Worm (Caenorhabditis elegans) whole organism, young adult: ENCODE data around the gene lrr-1.
A peak's percentile ranks its signal among the peaks of the same experiment; 100 is the strongest.

ENCODE experiments used
- B0261.1 ChIP-seq: sonication (generic microtip); optimal IDR thresholded peaks from 2 replicates; lab custom pipeline; 2016; ENCODE audit warnings: mild to moderate bottlenecking, missing genetic modification characterization, moderate library complexity, missing compliant biosample characterization
- B0336.3 ChIP-seq: fragments of 200-800 bp; sonication (Bioruptor generic); IDR thresholded peaks from 2 replicates; pipeline ENCODE4 v1.3.6; 2022; ENCODE audit warnings: missing genetic modification characterization, missing compliant biosample characterization
- D2030.7 ChIP-seq: fragments of 200-800 bp; sonication (Bioruptor generic); IDR thresholded peaks from 2 replicates; pipeline ENCODE4 v1.3.6; 2022; ENCODE audit warnings: missing genetic modification reagents, missing genetic modification characterization, missing compliant biosample characterization
- F10E7.11 ChIP-seq: sonication (generic microtip); optimal IDR thresholded peaks from 2 replicates; lab custom pipeline; 2017; ENCODE audit warnings: mild to moderate bottlenecking, missing genetic modification characterization, moderate library complexity, missing compliant biosample characterization
- F22D6.2 ChIP-seq: sonication (generic microtip); optimal IDR thresholded peaks from 2 replicates; lab custom pipeline; 2016; ENCODE audit warnings: mild to moderate bottlenecking, missing genetic modification characterization, missing compliant biosample characterization
- F33H1.4 ChIP-seq: fragments of 200-800 bp; sonication (Bioruptor generic); IDR thresholded peaks from 2 replicates; pipeline ENCODE4 v1.3.6; 2022; ENCODE audit warnings: missing genetic modification reagents, missing genetic modification characterization, missing compliant biosample characterization
- F57A8.1 ChIP-seq: fragments of 200-800 bp; sonication (Bioruptor generic); optimal IDR thresholded peaks from 2 replicates; lab custom pipeline; 2018; ENCODE audit warnings: mild to moderate bottlenecking, missing genetic modification characterization, moderate library complexity, missing compliant biosample characterization
- F57C9.4 ChIP-seq: sonication (generic microtip); optimal IDR thresholded peaks from 2 replicates; lab custom pipeline; 2017; ENCODE audit warnings: mild to moderate bottlenecking, missing genetic modification characterization, missing compliant biosample characterization
- atf-7 ChIP-seq: sonication (generic microtip); optimal IDR thresholded peaks from 2 replicates; lab custom pipeline; 2017; ENCODE audit warnings: mild to moderate bottlenecking, missing genetic modification characterization, missing compliant biosample characterization
- attf-5 ChIP-seq: fragments of 200-800 bp; sonication (Bioruptor generic); optimal IDR thresholded peaks from 2 replicates; lab custom pipeline; 2018; ENCODE audit warnings: mild to moderate bottlenecking, missing genetic modification characterization, missing compliant biosample characterization
- attf-6 ChIP-seq: fragments of 200-800 bp; sonication (Bioruptor generic); IDR thresholded peaks from 2 replicates; pipeline ENCODE4 v1.3.6; 2022; ENCODE audit warnings: missing genetic modification reagents, missing genetic modification characterization, missing compliant biosample characterization
- cebp-1 ChIP-seq, 2 experiments: fragments of 200-800 bp in 1 of 2; sonication (Bioruptor generic) in 1 of 2; sonication (generic microtip) in 1 of 2; IDR thresholded peaks in 1 of 2; optimal IDR thresholded peaks in 1 of 2; 2 replicates each; pipeline versions ENCODE4 v1.3.6 to Lab custom; 2017 to 2022; ENCODE audit warnings: missing compliant biosample characterization in 2 of 2, missing genetic modification characterization in 2 of 2, mild to moderate bottlenecking in 1 of 2, missing genetic modification reagents in 1 of 2, moderate library complexity in 1 of 2
- ceh-27 ChIP-seq: fragments of 200-800 bp; sonication (Bioruptor generic); optimal IDR thresholded peaks from 2 replicates; lab custom pipeline; 2018; ENCODE audit warnings: mild to moderate bottlenecking, missing genetic modification characterization, moderate library complexity, missing compliant biosample characterization
- ceh-40 ChIP-seq: fragments of 200-800 bp; sonication (Bioruptor generic); IDR thresholded peaks from 2 replicates; pipeline ENCODE4 v1.3.6; 2022; ENCODE audit warnings: missing genetic modification characterization, missing compliant biosample characterization
- dox-1 ChIP-seq: fragments of 200-800 bp; sonication (Bioruptor generic); IDR thresholded peaks from 2 replicates; pipeline ENCODE4 v1.3.6; 2022; ENCODE audit warnings: missing genetic modification reagents, missing genetic modification characterization, missing compliant biosample characterization
- efl-1 ChIP-seq: fragments of 150-350 bp; optimal IDR thresholded peaks from 2 replicates; lab custom pipeline; 2014; ENCODE audit warnings: missing biosample characterization, missing genetic modification reagents, missing genetic modification characterization
- egl-44 ChIP-seq: fragments of 200-800 bp; sonication (Bioruptor generic); IDR thresholded peaks from 2 replicates; pipeline ENCODE4 v1.3.6; 2022; ENCODE audit warnings: missing genetic modification reagents, missing genetic modification characterization, missing compliant biosample characterization
- egrh-3 ChIP-seq: fragments of 200-800 bp; sonication (Bioruptor generic); IDR thresholded peaks from 2 replicates; pipeline ENCODE4 v1.3.6; 2022; ENCODE audit warnings: missing genetic modification reagents, missing genetic modification characterization, missing compliant biosample characterization
- ets-4 ChIP-seq: fragments of 200-800 bp; sonication (Bioruptor generic); optimal IDR thresholded peaks from 2 replicates; lab custom pipeline; 2018; ENCODE audit warnings: mild to moderate bottlenecking, missing genetic modification characterization, missing compliant biosample characterization
- fkh-3 ChIP-seq: sonication (generic microtip); optimal IDR thresholded peaks from 2 replicates; lab custom pipeline; 2016; ENCODE audit warnings: mild to moderate bottlenecking, missing genetic modification characterization, missing compliant biosample characterization
- him-1 ChIP-seq: sonication (generic microtip); optimal IDR thresholded peaks from 2 replicates; lab custom pipeline; 2016; ENCODE audit warnings: missing genotype, missing genetic modification reagents, missing genetic modification characterization, missing compliant biosample characterization
- hsf-1 ChIP-seq: fragments of 200-800 bp; sonication (Bioruptor generic); IDR thresholded peaks from 2 replicates; pipeline ENCODE4 v1.3.6; 2022; ENCODE audit warnings: missing genetic modification reagents, missing genetic modification characterization, missing compliant biosample characterization
- lag-1 ChIP-seq: fragments of 200-800 bp; sonication (Bioruptor generic); IDR thresholded peaks from 2 replicates; pipeline ENCODE4 v1.3.6; 2022; ENCODE audit warnings: missing genetic modification reagents, missing genetic modification characterization, missing compliant biosample characterization
- lin-26 ChIP-seq: fragments of 200-800 bp; sonication (Bioruptor generic); IDR thresholded peaks from 2 replicates; pipeline ENCODE4 v1.3.6; 2022; ENCODE audit warnings: missing genetic modification reagents, missing genetic modification characterization, missing compliant biosample characterization
- lsl-1 ChIP-seq: fragments of 200-800 bp; sonication (Bioruptor generic); optimal IDR thresholded peaks from 2 replicates; lab custom pipeline; 2018; ENCODE audit warnings: mild to moderate bottlenecking, missing genetic modification characterization, moderate library complexity, missing compliant biosample characterization
- madf-6 ChIP-seq: fragments of 200-800 bp; sonication (Bioruptor generic); IDR thresholded peaks from 2 replicates; pipeline ENCODE4 v1.3.6; 2022; ENCODE audit warnings: missing genetic modification reagents, missing genetic modification characterization, missing compliant biosample characterization
- mcd-1 ChIP-seq: fragments of 200-800 bp; sonication (Bioruptor generic); IDR thresholded peaks from 2 replicates; pipeline ENCODE4 v1.3.6; 2022; ENCODE audit warnings: missing genetic modification reagents, missing genetic modification characterization, missing compliant biosample characterization
- mel-28 ChIP-seq: sonication (generic microtip); optimal IDR thresholded peaks from 2 replicates; lab custom pipeline; 2016; ENCODE audit warnings: borderline replicate concordance, mild to moderate bottlenecking, missing genetic modification characterization, missing compliant biosample characterization
- mes-4 ChIP-seq: sonication (generic microtip); optimal IDR thresholded peaks from 2 replicates; lab custom pipeline; 2016; ENCODE audit warnings: missing genotype, missing genetic modification characterization, missing compliant biosample characterization
- mxl-1 ChIP-seq: sonication (generic microtip); optimal IDR thresholded peaks from 2 replicates; lab custom pipeline; 2016; ENCODE audit warnings: missing genetic modification characterization, missing compliant biosample characterization
- nhr-80 ChIP-seq: sonication (generic microtip); optimal IDR thresholded peaks from 2 replicates; lab custom pipeline; 2016; ENCODE audit warnings: missing genetic modification characterization, missing compliant biosample characterization
- pha-4 ChIP-seq: fragments of 150-350 bp; sonication (generic microtip); optimal IDR thresholded peaks from 2 replicates; lab custom pipeline; 2014; ENCODE audit warnings: missing biosample characterization, missing genetic modification reagents, missing genetic modification characterization
- rcor-1 ChIP-seq: fragments of 200-800 bp; sonication (Bioruptor generic); IDR thresholded peaks from 2 replicates; pipeline ENCODE4 v1.3.6; 2022; ENCODE audit warnings: missing genetic modification reagents, missing genetic modification characterization, missing compliant biosample characterization
- rec-8 ChIP-seq, 2 experiments: sonication (generic microtip); optimal IDR thresholded peaks; 2 replicates each; lab custom pipeline; 2016; ENCODE audit warnings: mild to moderate bottlenecking in 2 of 2, missing genetic modification characterization in 2 of 2, missing genetic modification reagents in 2 of 2, missing genotype in 2 of 2, missing biosample characterization in 1 of 2, missing compliant biosample characterization in 1 of 2, moderate library complexity in 1 of 2
- snpc-1.1 ChIP-seq: sonication (generic microtip); optimal IDR thresholded peaks from 2 replicates; lab custom pipeline; 2017; ENCODE audit warnings: missing genetic modification characterization, mild to moderate bottlenecking, missing compliant biosample characterization, antibody characterized with exemption, moderate library complexity, missing genotype, missing genetic modification reagents; ENCODE audit not compliant: insufficient read depth
- snpc-3.4 ChIP-seq: sonication (generic microtip); optimal IDR thresholded peaks from 2 replicates; lab custom pipeline; 2017; ENCODE audit warnings: missing genetic modification characterization, mild to moderate bottlenecking, missing compliant biosample characterization, antibody characterized with exemption, moderate library complexity, missing genotype, missing genetic modification reagents
- snpc-4 ChIP-seq, 5 experiments: fragments of 150-350 bp in 1 of 5; sonication (generic microtip) in 4 of 5; optimal IDR thresholded peaks; 2 replicates each; lab custom pipeline; 2014 to 2018; ENCODE audit warnings: missing genetic modification characterization in 5 of 5, missing biosample characterization in 3 of 5, antibody characterized with exemption in 2 of 5, mild to moderate bottlenecking in 2 of 5, missing compliant biosample characterization in 2 of 5, missing genotype in 2 of 5, moderate library complexity in 2 of 5, missing genetic modification reagents in 1 of 5
- somi-1 ChIP-seq: fragments of 200-800 bp; sonication (Bioruptor generic); optimal IDR thresholded peaks from 2 replicates; lab custom pipeline; 2018; ENCODE audit warnings: mild to moderate bottlenecking, missing genetic modification characterization, missing compliant biosample characterization
- tbp1 ChIP-seq: fragments of 200-800 bp; sonication (Bioruptor generic); optimal IDR thresholded peaks from 2 replicates; lab custom pipeline; 2018; ENCODE audit warnings: mild to moderate bottlenecking, missing genetic modification characterization, missing compliant biosample characterization
- tlf-1 ChIP-seq: fragments of 200-800 bp; sonication (Bioruptor generic); optimal IDR thresholded peaks from 2 replicates; lab custom pipeline; 2018; ENCODE audit warnings: mild to moderate bottlenecking, missing genetic modification characterization, missing compliant biosample characterization
- unc-130 ChIP-seq: sonication (generic microtip); optimal IDR thresholded peaks from 2 replicates; lab custom pipeline; 2016; ENCODE audit warnings: missing genetic modification reagents, missing genetic modification characterization, missing compliant biosample characterization
- xnd-1 ChIP-seq: sonication (generic microtip); optimal IDR thresholded peaks from 2 replicates; lab custom pipeline; 2016; ENCODE audit warnings: missing genotype, missing genetic modification reagents, missing genetic modification characterization, missing compliant biosample characterization
- zim-3 ChIP-seq: sonication (generic microtip); optimal IDR thresholded peaks from 2 replicates; lab custom pipeline; 2017; ENCODE audit warnings: mild to moderate bottlenecking, missing genetic modification characterization, moderate library complexity, missing compliant biosample characterization
- ztf-18 ChIP-seq: sonication (generic microtip); optimal IDR thresholded peaks from 2 replicates; lab custom pipeline; 2016; ENCODE audit warnings: missing genotype, mild to moderate bottlenecking, missing genetic modification characterization, missing compliant biosample characterization
- ztf-22 ChIP-seq: fragments of 200-800 bp; sonication (Bioruptor generic); optimal IDR thresholded peaks from 2 replicates; lab custom pipeline; 2018; ENCODE audit warnings: mild to moderate bottlenecking, missing genetic modification characterization, moderate library complexity, missing compliant biosample characterization
- ztf-3 ChIP-seq: fragments of 200-800 bp; sonication (Bioruptor generic); optimal IDR thresholded peaks from 2 replicates; lab custom pipeline; 2018; ENCODE audit warnings: mild to moderate bottlenecking, missing genetic modification characterization, missing compliant biosample characterization

lrr-1 gene

ce11 chrII:5061794-5062368, 25.6 kb upstream of the lrr-1 start, which contains the start of gene smc-5 (continued):
- TF ChIP-seq madf-6 (GFP tag; lab: Robert Waterston, UW) (peak; percentile 89), B0261.1 (tag; lab: Kevin White, UChicago) (peak; percentile 15), hsf-1 (GFP tag; lab: Robert Waterston, UW) (no peak), ceh-40 (GFP tag; lab: Robert Waterston, UW) (no peak), D2030.7 (peak; percentile 80; the same call in 1 of the 2 replicates), ceh-27 (GFP tag; lab: Kevin White, UChicago) (peak; percentile 54), ztf-3 (GFP tag; lab: Kevin White, UChicago) (no peak), unc-130 (GFP tag; lab: Kevin White, UChicago) (peak; percentile 77), mcd-1 (GFP tag; lab: Robert Waterston, UW) (peak; percentile 91), egl-44 (GFP tag; lab: Robert Waterston, UW) (no peak), xnd-1 (tag; lab: Kevin White, UChicago) (peak; percentile 32), pha-4 (no peak), egrh-3 (GFP tag; lab: Robert Waterston, UW) (no peak; the same call in 1 of the 2 replicates), rec-8 (tag; optimal IDR thresholded peaks at IDR 0.05; lab: Kevin White, UChicago) (no peak), mel-28 (no peak), snpc-1.1 (peak; percentile 24), ztf-22 (no peak), ets-4 (GFP tag; lab: Kevin White, UChicago) (no peak), rcor-1 (GFP tag; lab: Robert Waterston, UW) (peak; percentile 36; the same call in 1 of the 2 replicates), attf-5 (peak; percentile 79), efl-1 (GFP tag; lab: Kevin White, UChicago) (peak; percentile 94), lag-1 (GFP tag; lab: Robert Waterston, UW) (no peak), lsl-1 (GFP tag; lab: Kevin White, UChicago) (peak; percentile 70), somi-1 (GFP tag; lab: Kevin White, UChicago) (no peak), F10E7.11 (no peak), atf-7 (tag; lab: Kevin White, UChicago) (no peak), snpc-3.4 (tag; lab: Kevin White, UChicago) (peak; percentile 66), F22D6.2 (no peak), tlf-1 (peak; percentile 0), mes-4 (tag; lab: Kevin White, UChicago) (no peak), snpc-4 (GFP tag; optimal IDR thresholded peaks at IDR 0.05; lab: Kevin White, UChicago) (peak; percentile 18), snpc-4 (tag; optimal IDR thresholded peaks at IDR 0.05; lab: Kevin White, UChicago) (peak in 3 of 4 experiments; percentile 66 to 84 (median 68)), ztf-18 (tag; lab: Kevin White, UChicago) (peak; percentile 16), F57A8.1 (no peak), zim-3 (tag; lab: Kevin White, UChicago) (no peak), lin-26 (GFP tag; lab: Robert Waterston, UW) (0 out of 2 replicates have a peak, but pooled peaks have one; percentile 20), mxl-1 (tag; lab: Kevin White, UChicago) (no peak), attf-6 (GFP tag; lab: Robert Waterston, UW) (no peak), F57C9.4 (tag; lab: Kevin White, UChicago) (no peak), tbp1 (peak; percentile 54), nhr-80 (tag; lab: Kevin White, UChicago) (peak; percentile 28), F33H1.4 (peak; percentile 68), fkh-3 (tag; lab: Kevin White, UChicago) (no peak), dox-1 (GFP tag; lab: Robert Waterston, UW) (peak; percentile 82), him-1 (no peak), cebp-1 (GFP tag; IDR thresholded peaks at IDR 0.05; lab: Robert Waterston, UW) (peak; percentile 63; the same call in 1 of the 2 replicates), cebp-1 (tag; optimal IDR thresholded peaks at IDR 0.05; lab: Kevin White, UChicago) (no peak), B0336.3 (no peak)
